Fruit fly (Drosophila melanogaster): ENCODE data around the gene Acsx3.

dm6 chr3R:19820994-19821393 lies 39.9 kb downstream of the Acsx3 start:
- TF ChIP-seq EcR (GFP tag; optimal IDR thresholded peaks at IDR 0.05) (no peak), pan (optimal IDR thresholded peaks at IDR 0.05) (no peak), usp (GFP tag; optimal IDR thresholded peaks at IDR 0.05) (no peak), psq (optimal IDR thresholded peaks at IDR 0.05) (no peak), CG8478 (optimal IDR thresholded peaks at IDR 0.05) (no peak)
